1 fruit fly cellular context compared by ENCODE assay signal in the genomic region with DNA sequence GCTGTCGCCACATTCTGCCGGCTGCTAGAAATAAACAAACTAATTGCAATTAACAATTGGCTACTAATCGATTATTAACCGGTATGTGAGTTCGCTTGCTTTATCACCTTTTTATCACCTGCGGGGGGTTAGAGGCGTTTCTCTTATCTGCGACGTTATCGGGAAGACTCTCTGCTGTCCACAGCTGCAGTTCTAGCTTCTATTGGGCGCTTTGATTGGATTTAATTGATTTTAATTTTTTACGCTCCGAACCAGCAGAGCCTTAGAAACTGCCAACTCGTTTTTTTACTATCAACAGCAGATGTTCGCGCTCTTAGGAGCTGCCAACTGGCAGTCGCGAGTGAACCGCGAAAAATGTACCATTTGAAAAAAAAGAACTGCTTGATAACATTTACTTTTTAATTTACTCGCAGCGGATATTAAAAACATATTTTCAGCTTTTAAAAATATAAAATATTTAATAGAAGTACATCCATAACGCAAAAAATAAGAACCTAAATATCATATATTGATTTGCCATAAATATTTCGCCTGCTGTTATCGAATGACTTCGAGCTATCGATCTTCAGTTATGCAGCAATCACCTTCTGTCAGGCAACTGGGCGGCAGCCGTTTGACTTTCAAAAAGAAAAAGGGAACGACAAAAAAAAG.
TF ChIP-seq lines count a peak whose summit lies in the region.

A gene (minus strand): TSS at position 300 of the 651 bp plus-strand sequence.

TF ChIP-seq in whole organism, embryonic, 481 proteins besides CTCF, POLR2A, EP300 and RAD21 (continued from another document):
- TF ChIP-seq Med (GFP tag; lab: Kevin White, UChicago) (peak; percentile 12), ro (GFP tag; IDR thresholded peaks at IDR 0.05; lab: Robert Waterston, UW) (no peak), maf-S (GFP tag; optimal IDR thresholded peaks at IDR 0.05; lab: Kevin White, UChicago) (no peak), CG7786 (GFP tag; optimal IDR thresholded peaks at IDR 0.05; lab: Kevin White, UChicago) (no peak), CG2199 (GFP tag; IDR thresholded peaks at IDR 0.05; lab: Robert Waterston, UW) (no peak), sc (optimal IDR thresholded peaks at IDR 0.05; lab: Kevin White, UChicago) (no peak), sc (GFP tag; optimal IDR thresholded peaks at IDR 0.05; lab: Kevin White, UChicago) (no peak), zfh1 (GFP tag; IDR thresholded peaks at IDR 0.05; lab: Robert Waterston, UW) (no peak), CG4282 (GFP tag; optimal IDR thresholded peaks at IDR 0.05; lab: Kevin White, UChicago) (no peak), seq (GFP tag; IDR thresholded peaks at IDR 0.05; lab: Robert Waterston, UW) (no peak), CG18764 (GFP tag; optimal IDR thresholded peaks at IDR 0.05; lab: Kevin White, UChicago) (no peak), Deaf1 (tag; optimal IDR thresholded peaks at IDR 0.05; lab: Kevin White, UChicago) (no peak), Tbp (GFP tag; optimal IDR thresholded peaks at IDR 0.05; lab: Kevin White, UChicago) (no peak), ranshi (GFP tag; IDR thresholded peaks at IDR 0.05; lab: Robert Waterston, UW) (no peak), CG12104 (GFP tag; optimal IDR thresholded peaks at IDR 0.05; lab: Kevin White, UChicago) (no peak), Hmx (GFP tag; optimal IDR thresholded peaks at IDR 0.05; lab: Kevin White, UChicago) (no peak), Ets65A (GFP tag; lab: Kevin White, UChicago) (no peak), CG10565 (GFP tag; optimal IDR thresholded peaks at IDR 0.05; lab: Kevin White, UChicago) (no peak), lola (GFP tag; optimal IDR thresholded peaks at IDR 0.05; lab: Kevin White, UChicago) (no peak), CG2202 (tag; optimal IDR thresholded peaks at IDR 0.05; lab: Kevin White, UChicago) (no peak), Adf1 (GFP tag; IDR thresholded peaks at IDR 0.05; lab: Robert Waterston, UW) (peak; percentile 49), dimm (GFP tag; IDR thresholded peaks at IDR 0.05; lab: Robert Waterston, UW) (no peak), Max (GFP tag; optimal IDR thresholded peaks at IDR 0.05; lab: Kevin White, UChicago) (peak; percentile 57), Ada2b (GFP tag; IDR thresholded peaks at IDR 0.05; lab: Robert Waterston, UW) (no peak), CG11085 (GFP tag; IDR thresholded peaks at IDR 0.05; lab: Robert Waterston, UW) (no peak), stc (GFP tag; IDR thresholded peaks at IDR 0.05; lab: Robert Waterston, UW) (no peak), so (GFP tag; IDR thresholded peaks at IDR 0.05; lab: Robert Waterston, UW) (no peak), Dip3 (GFP tag; optimal IDR thresholded peaks at IDR 0.05; lab: Kevin White, UChicago) (no peak), CG13775 (GFP tag; optimal IDR thresholded peaks at IDR 0.05; lab: Kevin White, UChicago) (no peak), CG16863 (GFP tag; optimal IDR thresholded peaks at IDR 0.05; lab: Kevin White, UChicago) (no peak), CG1832 (GFP tag; optimal IDR thresholded peaks at IDR 0.05; lab: Kevin White, UChicago) (no peak), CG9727 (GFP tag; optimal IDR thresholded peaks at IDR 0.05; lab: Kevin White, UChicago) (peak; percentile 3), gfzf (GFP tag; optimal IDR thresholded peaks at IDR 0.05; lab: Kevin White, UChicago) (peak; percentile 23), unc-4 (GFP tag; IDR thresholded peaks at IDR 0.05; lab: Robert Waterston, UW; ENCODE audit: partially characterized antibody) (0 out of 2 replicates have a peak, but pooled peaks have one; percentile 44), CG31441 (GFP tag; IDR thresholded peaks at IDR 0.05; lab: Robert Waterston, UW) (0 out of 2 replicates have a peak, but pooled peaks have one; percentile 20), toy (GFP tag; IDR thresholded peaks at IDR 0.05; lab: Robert Waterston, UW) (no peak), CG10267 (tag; optimal IDR thresholded peaks at IDR 0.05; lab: Kevin White, UChicago) (peak; percentile 44), Asciz (GFP tag; optimal IDR thresholded peaks at IDR 0.05; lab: Kevin White, UChicago) (no peak), sr (GFP tag; IDR thresholded peaks at IDR 0.05; lab: Robert Waterston, UW) (no peak), CG14050 (GFP tag; IDR thresholded peaks at IDR 0.05; lab: Robert Waterston, UW) (no peak), Awh (GFP tag; IDR thresholded peaks at IDR 0.05; lab: Robert Waterston, UW) (no peak), CG1233 (GFP tag; optimal IDR thresholded peaks at IDR 0.05; lab: Kevin White, UChicago) (no peak), CG31388 (GFP tag; optimal IDR thresholded peaks at IDR 0.05; lab: Kevin White, UChicago) (no peak), Doc3 (GFP tag; IDR thresholded peaks at IDR 0.05; lab: Robert Waterston, UW; ENCODE audit: partially characterized antibody) (no peak), CG34376 (GFP tag; optimal IDR thresholded peaks at IDR 0.05; lab: Kevin White, UChicago) (no peak), Sry-β (GFP tag; optimal IDR thresholded peaks at IDR 0.05; lab: Kevin White, UChicago) (no peak), run (tag; optimal IDR thresholded peaks at IDR 0.05; lab: Kevin White, UChicago) (no peak), trem (tag; optimal IDR thresholded peaks at IDR 0.05; lab: Kevin White, UChicago) (peak; percentile 100), prd (optimal IDR thresholded peaks at IDR 0.05; lab: Kevin White, UChicago) (no peak), prd (GFP tag; IDR thresholded peaks at IDR 0.05; lab: Robert Waterston, UW) (no peak), p53 (GFP tag; optimal IDR thresholded peaks at IDR 0.05; lab: Kevin White, UChicago) (no peak), CG3995 (GFP tag; optimal IDR thresholded peaks at IDR 0.05; lab: Kevin White, UChicago) (no peak), MTF-1 (GFP tag; optimal IDR thresholded peaks at IDR 0.05; lab: Kevin White, UChicago; ENCODE audit: borderline replicate concordance) (no peak), gsb-n (tag; optimal IDR thresholded peaks at IDR 0.05; lab: Kevin White, UChicago) (peak; percentile 56), CG6765 (GFP tag; optimal IDR thresholded peaks at IDR 0.05; lab: Kevin White, UChicago) (no peak), CG10959 (GFP tag; IDR thresholded peaks at IDR 0.05; lab: Robert Waterston, UW) (no peak), Nf-YC (tag; optimal IDR thresholded peaks at IDR 0.05; lab: Kevin White, UChicago) (peak; percentile 3), CG3407 (GFP tag; optimal IDR thresholded peaks at IDR 0.05; lab: Kevin White, UChicago) (no peak), trh (GFP tag; optimal IDR thresholded peaks at IDR 0.05; lab: Kevin White, UChicago) (no peak), Pdp1 (GFP tag; optimal IDR thresholded peaks at IDR 0.05; lab: Kevin White, UChicago) (no peak)
